Fruit fly (Drosophila melanogaster) whole organism, pupa: ENCODE measurements around the gene Mipp2.

Experiments used
- CG13204 ChIP-seq: fragments of 200-800 bp; sonication (Bioruptor generic); optimal IDR thresholded peaks from 2 replicates; lab custom pipeline; 2018; ENCODE audit warnings: missing biosample characterization, mild to moderate bottlenecking, missing genetic modification characterization, moderate library complexity
- CG8159 ChIP-seq: fragments of 200-800 bp; sonication (Bioruptor generic); optimal IDR thresholded peaks from 3 replicates; lab custom pipeline; 2018; ENCODE audit warnings: missing biosample characterization, mild to moderate bottlenecking, missing genetic modification characterization, moderate library complexity
- EcR ChIP-seq: fragments of 200-800 bp; sonication (Bioruptor generic); optimal IDR thresholded peaks from 3 replicates; lab custom pipeline; 2019; ENCODE audit warnings: missing biosample characterization, missing genetic modification characterization, mild to moderate bottlenecking, moderate library complexity, missing genetic modification reagents
- gl ChIP-seq: fragments of 200-800 bp; sonication (Bioruptor generic); optimal IDR thresholded peaks from 2 replicates; lab custom pipeline; 2018; ENCODE audit warnings: missing biosample characterization, mild to moderate bottlenecking, missing genetic modification characterization

DNA sequence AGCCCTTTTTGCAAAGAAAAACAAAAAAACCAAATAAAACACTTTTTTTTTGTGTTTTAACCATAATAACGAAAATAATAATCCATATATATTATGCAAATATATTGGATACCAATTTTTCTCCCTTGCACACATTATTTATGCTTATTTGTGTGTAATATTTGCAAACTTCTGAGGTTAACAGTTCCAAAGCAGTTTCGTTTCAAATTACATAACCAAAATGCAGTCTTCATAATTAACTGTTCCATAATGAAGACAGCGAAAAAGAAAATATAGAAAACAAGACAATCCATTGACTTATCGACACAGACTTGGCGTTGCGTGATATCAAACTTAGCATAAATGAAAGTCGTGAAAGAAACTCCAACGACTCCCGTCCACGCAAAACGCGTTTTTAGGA, 15.7 kb downstream of the Mipp2 start:
- TF ChIP-seq gl (tag; lab: Kevin White, UChicago) = no peak
- TF ChIP-seq EcR (GFP tag; lab: Kevin White, UChicago) = no peak
- no peak for TF ChIP-seq CG13204 (GFP tag; lab: Kevin White, UChicago)
- no peak for TF ChIP-seq CG8159 (tag; lab: Kevin White, UChicago)
